Worm (Caenorhabditis elegans) whole organism, L1 larva: ENCODE measurements around the gene T03G6.3.

Experiments used
- C16A3.4 ChIP-seq: fragments of 150-350 bp; optimal IDR thresholded peaks from 2 replicates; lab custom pipeline; 2014; ENCODE audit warnings: missing biosample characterization, missing genetic modification characterization
- F16B12.6 ChIP-seq: fragments of 150-350 bp; optimal IDR thresholded peaks from 2 replicates; lab custom pipeline; 2014; ENCODE audit warnings: missing biosample characterization, missing genetic modification characterization
- ceh-8 ChIP-seq: fragments of 200-800 bp; sonication (Bioruptor generic); optimal IDR thresholded peaks from 2 replicates; lab custom pipeline; 2018; ENCODE audit warnings: mild to moderate bottlenecking, missing genetic modification characterization, moderate library complexity, missing compliant biosample characterization
- ceh-82 ChIP-seq, 3 experiments: fragments of 150-350 bp in 1 of 3; sonication (generic microtip) in 2 of 3; optimal IDR thresholded peaks; 2 replicates each; lab custom pipeline; 2014 to 2017; ENCODE audit warnings: missing biosample characterization in 3 of 3, missing genetic modification characterization in 3 of 3
- ceh-90 ChIP-seq: sonication (generic microtip); optimal IDR thresholded peaks from 2 replicates; lab custom pipeline; 2016; ENCODE audit warnings: missing genetic modification characterization, missing compliant biosample characterization
- dpl-1 ChIP-seq, 3 experiments: fragments of 150-350 bp in 2 of 3; sonication (generic microtip) in 1 of 3; optimal IDR thresholded peaks; 2 replicates each; lab custom pipeline; 2014 to 2017; ENCODE audit warnings: missing biosample characterization in 3 of 3, missing genetic modification characterization in 3 of 3, missing genetic modification reagents in 3 of 3
- dsc-1 ChIP-seq: sonication (generic microtip); optimal IDR thresholded peaks from 2 replicates; lab custom pipeline; 2016; ENCODE audit warnings: mild to moderate bottlenecking, missing genetic modification characterization, missing compliant biosample characterization
- efl-1 ChIP-seq, 4 experiments: fragments of 150-350 bp; optimal IDR thresholded peaks in 3 of 4; peaks in 1 of 4; 1 replicate in 1 of 4; 2 replicates in 3 of 4; lab custom pipeline; 2014; ENCODE audit warnings: missing biosample characterization in 2 of 4, missing genetic modification characterization in 2 of 4, missing genetic modification reagents in 2 of 4
- efl-3 ChIP-seq: fragments of 200-800 bp; sonication (Bioruptor generic); optimal IDR thresholded peaks from 2 replicates; lab custom pipeline; 2018; ENCODE audit warnings: mild to moderate bottlenecking, missing genetic modification characterization, missing compliant biosample characterization
- egl-13 ChIP-seq: sonication (generic microtip); optimal IDR thresholded peaks from 2 replicates; lab custom pipeline; 2016; ENCODE audit warnings: missing genotype, missing genetic modification reagents, missing genetic modification characterization, missing compliant biosample characterization
- fkh-10 ChIP-seq: sonication (generic microtip); optimal IDR thresholded peaks from 2 replicates; lab custom pipeline; 2017; ENCODE audit warnings: missing biosample characterization, missing genetic modification reagents, missing genetic modification characterization
- fkh-4 ChIP-seq: sonication (generic microtip); optimal IDR thresholded peaks from 2 replicates; lab custom pipeline; 2016; ENCODE audit warnings: missing compliant biosample characterization, missing genetic modification characterization, borderline replicate concordance
- fkh-8 ChIP-seq: sonication (generic microtip); optimal IDR thresholded peaks from 2 replicates; lab custom pipeline; 2016; ENCODE audit warnings: mild to moderate bottlenecking, missing genetic modification characterization, missing compliant biosample characterization
- fos-1 ChIP-seq: fragments of 150-350 bp; optimal IDR thresholded peaks from 2 replicates; lab custom pipeline; 2014; ENCODE audit warnings: missing biosample characterization, missing genetic modification characterization
- grh-1 ChIP-seq: fragments of 200-800 bp; sonication (Bioruptor generic); IDR thresholded peaks from 2 replicates; pipeline ENCODE4 v1.3.6; 2022; ENCODE audit warnings: missing genetic modification reagents, missing genetic modification characterization, missing compliant biosample characterization
- hlh-4 ChIP-seq: sonication (generic microtip); optimal IDR thresholded peaks from 2 replicates; lab custom pipeline; 2016; ENCODE audit warnings: mild to moderate bottlenecking, missing genetic modification characterization, missing compliant biosample characterization
- irx-1 ChIP-seq: sonication (generic microtip); optimal IDR thresholded peaks from 2 replicates; lab custom pipeline; 2016; ENCODE audit warnings: missing genetic modification characterization, missing compliant biosample characterization
- jun-1 ChIP-seq: fragments of 150-350 bp; optimal IDR thresholded peaks from 2 replicates; lab custom pipeline; 2014; ENCODE audit warnings: missing biosample characterization, missing genetic modification reagents, missing genetic modification characterization
- lin-14 ChIP-seq: fragments of 200-800 bp; sonication (Bioruptor generic); optimal IDR thresholded peaks from 2 replicates; lab custom pipeline; 2018; ENCODE audit warnings: mild to moderate bottlenecking, missing genetic modification characterization, moderate library complexity, missing compliant biosample characterization
- lin-15B ChIP-seq: fragments of 150-350 bp; sonication (generic microtip); optimal IDR thresholded peaks from 3 replicates; lab custom pipeline; 2014; ENCODE audit warnings: missing biosample characterization, missing genetic modification characterization
- lin-35 ChIP-seq, 2 experiments: fragments of 150-350 bp; optimal IDR thresholded peaks; 2 replicates each; lab custom pipeline; 2014; ENCODE audit warnings: missing biosample characterization in 2 of 2, missing genetic modification characterization in 2 of 2, missing genetic modification reagents in 2 of 2
- lir-3 ChIP-seq: sonication (generic microtip); optimal IDR thresholded peaks from 2 replicates; lab custom pipeline; 2016; ENCODE audit warnings: mild to moderate bottlenecking, missing genetic modification characterization, moderate library complexity, missing compliant biosample characterization; ENCODE audit not compliant: poor library complexity
- lsy-2 ChIP-seq, 2 experiments: fragments of 150-350 bp; optimal IDR thresholded peaks; 2 replicates each; lab custom pipeline; 2014; ENCODE audit warnings: missing biosample characterization in 2 of 2, missing genetic modification characterization in 2 of 2
- mef-2 ChIP-seq: fragments of 150-350 bp; optimal IDR thresholded peaks from 2 replicates; lab custom pipeline; 2014; ENCODE audit warnings: missing biosample characterization, missing genetic modification characterization
- nhr-19 ChIP-seq: fragments of 200-800 bp; sonication (Bioruptor generic); conservative IDR thresholded peaks from 2 replicates; pipeline ENCODE4 v1.3.6; 2022; ENCODE audit warnings: missing genetic modification characterization, missing compliant biosample characterization
- nhr-20 ChIP-seq: sonication (generic microtip); optimal IDR thresholded peaks from 2 replicates; lab custom pipeline; 2016; ENCODE audit warnings: mild to moderate bottlenecking, missing genetic modification characterization, missing compliant biosample characterization
- nhr-28 ChIP-seq: fragments of 150-350 bp; optimal IDR thresholded peaks from 2 replicates; lab custom pipeline; 2014; ENCODE audit warnings: missing biosample characterization, missing genetic modification characterization
- nhr-47 ChIP-seq: sonication (generic microtip); optimal IDR thresholded peaks from 2 replicates; lab custom pipeline; 2016; ENCODE audit warnings: mild to moderate bottlenecking, missing genetic modification characterization, moderate library complexity, missing compliant biosample characterization
- nhr-71 ChIP-seq: sonication (generic microtip); optimal IDR thresholded peaks from 2 replicates; lab custom pipeline; 2016; ENCODE audit warnings: mild to moderate bottlenecking, missing genetic modification characterization, moderate library complexity, missing compliant biosample characterization
- nhr-76 ChIP-seq: sonication (generic microtip); optimal IDR thresholded peaks from 2 replicates; lab custom pipeline; 2017; ENCODE audit warnings: missing biosample characterization, missing genetic modification characterization
- nhr-90 ChIP-seq: sonication (generic microtip); optimal IDR thresholded peaks from 2 replicates; lab custom pipeline; 2016; ENCODE audit warnings: mild to moderate bottlenecking, missing genetic modification characterization, missing compliant biosample characterization; ENCODE audit not compliant: poor library complexity
- pag-3 ChIP-seq: sonication (generic microtip); optimal IDR thresholded peaks from 2 replicates; lab custom pipeline; 2017; ENCODE audit warnings: missing genetic modification characterization, mild to moderate bottlenecking, missing compliant biosample characterization, antibody characterized with exemption, borderline replicate concordance; ENCODE audit not compliant: insufficient read depth
- pax-3 ChIP-seq: fragments of 200-800 bp; sonication (Bioruptor generic); optimal IDR thresholded peaks from 2 replicates; lab custom pipeline; 2018; ENCODE audit warnings: mild to moderate bottlenecking, missing genetic modification characterization, moderate library complexity, missing compliant biosample characterization
- pqm-1 ChIP-seq: sonication (generic microtip); optimal IDR thresholded peaks from 3 replicates; lab custom pipeline; 2017; ENCODE audit warnings: missing biosample characterization, missing genetic modification characterization
- rnt-1 ChIP-seq: sonication (generic microtip); optimal IDR thresholded peaks from 2 replicates; lab custom pipeline; 2016; ENCODE audit warnings: mild to moderate bottlenecking, missing genetic modification characterization, moderate library complexity, missing compliant biosample characterization
- skn-1 ChIP-seq: fragments of 150-350 bp; optimal IDR thresholded peaks from 2 replicates; lab custom pipeline; 2014; ENCODE audit warnings: missing biosample characterization, missing genetic modification characterization
- snu-23 ChIP-seq: sonication (generic microtip); optimal IDR thresholded peaks from 2 replicates; lab custom pipeline; 2016; ENCODE audit warnings: missing genetic modification characterization, missing compliant biosample characterization
- sox-4 ChIP-seq: sonication (generic microtip); optimal IDR thresholded peaks from 2 replicates; lab custom pipeline; 2016; ENCODE audit warnings: missing genetic modification characterization, missing compliant biosample characterization
- sup-37 ChIP-seq: fragments of 200-800 bp; sonication (Bioruptor generic); optimal IDR thresholded peaks from 2 replicates; lab custom pipeline; 2018; ENCODE audit warnings: mild to moderate bottlenecking, missing genetic modification characterization, missing compliant biosample characterization
- swsn-7 ChIP-seq: sonication (generic microtip); optimal IDR thresholded peaks from 2 replicates; lab custom pipeline; 2016; ENCODE audit warnings: missing genetic modification characterization, missing compliant biosample characterization
- unc-30 ChIP-seq: sonication (generic microtip); optimal IDR thresholded peaks from 2 replicates; lab custom pipeline; 2017; ENCODE audit warnings: missing biosample characterization, missing genetic modification characterization
- unc-86 ChIP-seq: sonication (generic microtip); optimal IDR thresholded peaks from 2 replicates; lab custom pipeline; 2016; ENCODE audit warnings: missing genetic modification characterization, missing compliant biosample characterization
- unc-98 ChIP-seq: fragments of 200-800 bp; sonication (Bioruptor generic); IDR thresholded peaks from 2 replicates; pipeline ENCODE4 v1.3.6; 2022; ENCODE audit warnings: missing genetic modification characterization, missing compliant biosample characterization
- xbp-1 ChIP-seq: sonication (generic microtip); optimal IDR thresholded peaks from 2 replicates; lab custom pipeline; 2016; ENCODE audit warnings: missing genetic modification characterization, missing compliant biosample characterization
- ztf-11 ChIP-seq, 2 experiments: sonication (generic microtip); optimal IDR thresholded peaks; 2 replicates each; lab custom pipeline; 2016 to 2017; ENCODE audit warnings: missing genetic modification characterization in 2 of 2, missing biosample characterization in 1 of 2, missing compliant biosample characterization in 1 of 2
- ztf-4 ChIP-seq: fragments of 150-350 bp; optimal IDR thresholded peaks from 2 replicates; lab custom pipeline; 2014; ENCODE audit warnings: missing biosample characterization, missing genetic modification characterization

The T03G6.3 gene

ce11 chrX:2598833-2599279, 16.7 kb downstream of the T03G6.3 start (continued):
- TF ChIP-seq C16A3.4 (tag; lab: Kevin White, UChicago) (no peak), nhr-76 (tag; lab: Kevin White, UChicago) (no peak), lin-14 (GFP tag; lab: Kevin White, UChicago) (peak; percentile 93)

- peak; percentile 82 for TF ChIP-seq egl-13
- peak; percentile 66 for TF ChIP-seq fos-1 (tag; lab: Kevin White, UChicago)
- TF ChIP-seq nhr-20 = peak; percentile 36
- peak; percentile 95 for TF ChIP-seq fkh-8 (tag; lab: Kevin White, UChicago)
- peak in 1 of 2 experiments; percentile 22 for TF ChIP-seq lsy-2 (tag; optimal IDR thresholded peaks at IDR 0.05; lab: Kevin White, UChicago)
- peak; percentile 10 for TF ChIP-seq unc-86
- peak; percentile 18 for TF ChIP-seq hlh-4 (tag; lab: Kevin White, UChicago)
- TF ChIP-seq lin-35 (GFP tag; optimal IDR thresholded peaks at IDR 0.05; lab: Kevin White, UChicago) = peak in 1 of 2 experiments; percentile 2
- no peak for TF ChIP-seq ceh-90 (tag; lab: Kevin White, UChicago)
- peak; percentile 79 for TF ChIP-seq pax-3 (tag; lab: Kevin White, UChicago)
- no peak for TF ChIP-seq sup-37
- TF ChIP-seq ceh-8 (GFP tag; lab: Kevin White, UChicago) = peak; percentile 69
- no peak for TF ChIP-seq nhr-19 (GFP tag; lab: Robert Waterston, UW)
- no peak for TF ChIP-seq skn-1
- TF ChIP-seq swsn-7 = peak; percentile 41
- TF ChIP-seq lin-14 (GFP tag; lab: Kevin White, UChicago) = peak; percentile 62
- peak; percentile 9 for TF ChIP-seq xbp-1
- TF ChIP-seq lir-3 (tag; lab: Kevin White, UChicago) = no peak
- peak; percentile 79 for TF ChIP-seq nhr-47
- TF ChIP-seq F16B12.6 (tag; lab: Kevin White, UChicago) = no peak
- TF ChIP-seq nhr-28 (tag; lab: Kevin White, UChicago) = no peak
- peak; percentile 98 for TF ChIP-seq dsc-1 (tag; lab: Kevin White, UChicago)
- peak; percentile 10 for TF ChIP-seq snu-23
- peak; percentile 85 for TF ChIP-seq sox-4 (tag; lab: Kevin White, UChicago)
- TF ChIP-seq jun-1 (tag; lab: Kevin White, UChicago) = no peak
- peak; percentile 74 for TF ChIP-seq nhr-71
- peak; percentile 59 for TF ChIP-seq fkh-4
- TF ChIP-seq grh-1 (GFP tag; lab: Robert Waterston, UW) = no peak
Measured at ce11 chrX:2596605-2597004, 18.9 kb downstream of the T03G6.3 start.

ce11 chrX:2595757-2596059, 19.8 kb downstream of the T03G6.3 start:
- no peak for TF ChIP-seq hlh-4 (tag; lab: Kevin White, UChicago)
- TF ChIP-seq fkh-10 = no peak
- TF ChIP-seq efl-1 (optimal IDR thresholded peaks at IDR 0.05; lab: Kevin White, UChicago) = no peak
- TF ChIP-seq efl-1 (GFP tag; optimal IDR thresholded peaks at IDR 0.05 in 1 of 2; lab: Kevin White, UChicago) = peak in 1 of 2 experiments; percentile 93

ce11 chrX:2595027-2595756, 20.3 kb downstream of the T03G6.3 start:
- TF ChIP-seq lin-15B (tag; lab: Kevin White, UChicago) (no peak), unc-86 (no peak), unc-98 (GFP tag; lab: Robert Waterston, UW) (no peak), lin-14 (GFP tag; lab: Kevin White, UChicago) (peak; percentile 68), snu-23 (peak; percentile 32), swsn-7 (peak; percentile 3), efl-3 (GFP tag; lab: Kevin White, UChicago) (no peak), nhr-76 (tag; lab: Kevin White, UChicago) (no peak), ceh-82 (tag; optimal IDR thresholded peaks at IDR 0.05; lab: Kevin White, UChicago) (peak in 1 of 3 experiments; percentile 21), pqm-1 (no peak), ztf-11 (tag; optimal IDR thresholded peaks at IDR 0.05; lab: Kevin White, UChicago) (no peak), xbp-1 (no peak), rnt-1 (tag; lab: Kevin White, UChicago) (peak; percentile 72), nhr-28 (tag; lab: Kevin White, UChicago) (no peak), unc-30 (tag; lab: Kevin White, UChicago) (no peak), ztf-4 (tag; lab: Kevin White, UChicago) (no peak), ceh-90 (tag; lab: Kevin White, UChicago) (no peak), pag-3 (tag; lab: Kevin White, UChicago) (peak; percentile 28), nhr-90 (tag; lab: Kevin White, UChicago) (no peak), irx-1 (tag; lab: Kevin White, UChicago) (no peak), mef-2 (tag; lab: Kevin White, UChicago) (no peak), dpl-1 (GFP tag; optimal IDR thresholded peaks at IDR 0.05; lab: Kevin White, UChicago) (no peak)
